Worm (Caenorhabditis elegans) whole organism, L4/young adult: ENCODE data around the gene gfl-1.

Source experiments
- W03F9.2 ChIP-seq: fragments of 150-350 bp; optimal IDR thresholded peaks from 2 replicates; lab custom pipeline; 2014; ENCODE audit warnings: missing biosample characterization, missing genetic modification characterization
- him-1 ChIP-seq: sonication (generic microtip); optimal IDR thresholded peaks from 2 replicates; lab custom pipeline; 2016; ENCODE audit warnings: missing genotype, missing genetic modification reagents, missing genetic modification characterization, missing compliant biosample characterization

DNA sequence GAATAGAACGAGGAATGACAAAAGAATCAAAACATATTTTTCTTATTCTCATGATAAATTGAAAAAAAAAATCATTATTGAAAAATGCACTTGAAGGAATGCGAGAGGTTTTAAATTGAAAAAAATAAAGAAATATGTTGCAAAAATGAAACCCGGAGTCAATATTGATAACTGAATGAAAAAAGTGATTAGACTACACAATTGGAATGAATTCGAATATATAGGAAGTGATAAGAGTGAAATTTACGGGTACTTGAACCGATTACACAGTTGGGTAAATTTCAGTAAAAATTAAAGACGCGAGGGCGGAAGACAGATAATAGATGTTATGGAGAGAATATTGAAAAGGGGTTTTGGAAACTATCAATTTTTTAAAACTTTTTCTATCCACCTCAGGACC is 32.0 kb upstream of the gfl-1 start:
- no peak for TF ChIP-seq him-1 (tag; lab: Kevin White, UChicago)
- no peak for TF ChIP-seq W03F9.2 (tag; lab: Kevin White, UChicago)
